Worm (Caenorhabditis elegans) whole organism, L1 larva: ENCODE results near the gene rpl-39.
A peak's percentile ranks its signal among the peaks of the same experiment; 100 is the strongest.

Experiments
- C04F5.9 ChIP-seq: sonication (generic microtip); optimal IDR thresholded peaks from 2 replicates; lab custom pipeline; 2016; ENCODE audit warnings: missing genetic modification characterization, missing compliant biosample characterization
- C34B4.2 ChIP-seq: sonication (generic microtip); optimal IDR thresholded peaks from 2 replicates; lab custom pipeline; 2017; ENCODE audit warnings: mild to moderate bottlenecking, missing genetic modification characterization, missing compliant biosample characterization
- F16B12.6 ChIP-seq: fragments of 150-350 bp; optimal IDR thresholded peaks from 2 replicates; lab custom pipeline; 2014; ENCODE audit warnings: missing biosample characterization, missing genetic modification characterization
- Y116A8C.19 ChIP-seq: sonication (generic microtip); optimal IDR thresholded peaks from 2 replicates; lab custom pipeline; 2016; ENCODE audit warnings: missing compliant biosample characterization, missing genetic modification characterization, borderline replicate concordance
- aha-1 ChIP-seq: fragments of 150-350 bp; optimal IDR thresholded peaks from 2 replicates; lab custom pipeline; 2014; ENCODE audit warnings: missing biosample characterization, missing genetic modification characterization
- alr-1 ChIP-seq: fragments of 200-800 bp; sonication (Bioruptor generic); optimal IDR thresholded peaks from 2 replicates; lab custom pipeline; 2018; ENCODE audit warnings: borderline replicate concordance, mild to moderate bottlenecking, missing genetic modification characterization, missing compliant biosample characterization
- aly-2 ChIP-seq: fragments of 150-350 bp; optimal IDR thresholded peaks from 2 replicates; lab custom pipeline; 2014; ENCODE audit warnings: missing biosample characterization, missing genetic modification characterization
- blmp-1 ChIP-seq: fragments of 150-350 bp; optimal IDR thresholded peaks from 2 replicates; lab custom pipeline; 2014; ENCODE audit warnings: missing biosample characterization, missing genetic modification characterization
- dpl-1 ChIP-seq, 3 experiments: fragments of 150-350 bp in 2 of 3; sonication (generic microtip) in 1 of 3; optimal IDR thresholded peaks; 2 replicates each; lab custom pipeline; 2014 to 2017; ENCODE audit warnings: missing biosample characterization in 3 of 3, missing genetic modification characterization in 3 of 3, missing genetic modification reagents in 3 of 3
- dsc-1 ChIP-seq: sonication (generic microtip); optimal IDR thresholded peaks from 2 replicates; lab custom pipeline; 2016; ENCODE audit warnings: mild to moderate bottlenecking, missing genetic modification characterization, missing compliant biosample characterization
- efl-3 ChIP-seq: fragments of 200-800 bp; sonication (Bioruptor generic); optimal IDR thresholded peaks from 2 replicates; lab custom pipeline; 2018; ENCODE audit warnings: mild to moderate bottlenecking, missing genetic modification characterization, missing compliant biosample characterization
- egl-27 ChIP-seq, 2 experiments: fragments of 150-350 bp in 1 of 2; sonication (generic microtip); optimal IDR thresholded peaks; 3 replicates each; lab custom pipeline; 2017 to 2018; ENCODE audit warnings: missing biosample characterization in 2 of 2, missing genetic modification characterization in 2 of 2, missing genetic modification reagents in 2 of 2
- fkh-10 ChIP-seq: sonication (generic microtip); optimal IDR thresholded peaks from 2 replicates; lab custom pipeline; 2017; ENCODE audit warnings: missing biosample characterization, missing genetic modification reagents, missing genetic modification characterization
- fkh-4 ChIP-seq: sonication (generic microtip); optimal IDR thresholded peaks from 2 replicates; lab custom pipeline; 2016; ENCODE audit warnings: missing compliant biosample characterization, missing genetic modification characterization, borderline replicate concordance
- fkh-8 ChIP-seq: sonication (generic microtip); optimal IDR thresholded peaks from 2 replicates; lab custom pipeline; 2016; ENCODE audit warnings: mild to moderate bottlenecking, missing genetic modification characterization, missing compliant biosample characterization
- fos-1 ChIP-seq: fragments of 150-350 bp; optimal IDR thresholded peaks from 2 replicates; lab custom pipeline; 2014; ENCODE audit warnings: missing biosample characterization, missing genetic modification characterization
- hlh-17 ChIP-seq: fragments of 200-800 bp; sonication (Bioruptor generic); optimal IDR thresholded peaks from 2 replicates; lab custom pipeline; 2018; ENCODE audit warnings: missing genetic modification characterization, mild to moderate bottlenecking, missing compliant biosample characterization, moderate library complexity, borderline replicate concordance
- hlh-4 ChIP-seq: sonication (generic microtip); optimal IDR thresholded peaks from 2 replicates; lab custom pipeline; 2016; ENCODE audit warnings: mild to moderate bottlenecking, missing genetic modification characterization, missing compliant biosample characterization
- irx-1 ChIP-seq: sonication (generic microtip); optimal IDR thresholded peaks from 2 replicates; lab custom pipeline; 2016; ENCODE audit warnings: missing genetic modification characterization, missing compliant biosample characterization
- isw-1 ChIP-seq: fragments of 200-800 bp; sonication (Bioruptor generic); IDR thresholded peaks from 2 replicates; pipeline ENCODE4 v1.3.6; 2022; ENCODE audit warnings: missing genetic modification characterization, missing compliant biosample characterization
- jun-1 ChIP-seq: fragments of 150-350 bp; optimal IDR thresholded peaks from 2 replicates; lab custom pipeline; 2014; ENCODE audit warnings: missing biosample characterization, missing genetic modification reagents, missing genetic modification characterization
- lin-13 ChIP-seq: fragments of 150-350 bp; optimal IDR thresholded peaks from 2 replicates; lab custom pipeline; 2014; ENCODE audit warnings: missing biosample characterization, missing genetic modification reagents, missing genetic modification characterization
- lin-14 ChIP-seq: fragments of 200-800 bp; sonication (Bioruptor generic); optimal IDR thresholded peaks from 2 replicates; lab custom pipeline; 2018; ENCODE audit warnings: mild to moderate bottlenecking, missing genetic modification characterization, moderate library complexity, missing compliant biosample characterization
- lin-15B ChIP-seq: fragments of 150-350 bp; sonication (generic microtip); optimal IDR thresholded peaks from 3 replicates; lab custom pipeline; 2014; ENCODE audit warnings: missing biosample characterization, missing genetic modification characterization
- lin-35 ChIP-seq, 2 experiments: fragments of 150-350 bp; optimal IDR thresholded peaks; 2 replicates each; lab custom pipeline; 2014; ENCODE audit warnings: missing biosample characterization in 2 of 2, missing genetic modification characterization in 2 of 2, missing genetic modification reagents in 2 of 2
- lir-3 ChIP-seq: sonication (generic microtip); optimal IDR thresholded peaks from 2 replicates; lab custom pipeline; 2016; ENCODE audit warnings: mild to moderate bottlenecking, missing genetic modification characterization, moderate library complexity, missing compliant biosample characterization; ENCODE audit not compliant: poor library complexity
- mdl-1 ChIP-seq, 2 experiments: fragments of 150-350 bp; optimal IDR thresholded peaks; 2 replicates each; lab custom pipeline; 2014 to 2017; ENCODE audit warnings: missing biosample characterization in 2 of 2, missing genetic modification characterization in 2 of 2, inconsistent platforms in 1 of 2
- mef-2 ChIP-seq: fragments of 150-350 bp; optimal IDR thresholded peaks from 2 replicates; lab custom pipeline; 2014; ENCODE audit warnings: missing biosample characterization, missing genetic modification characterization
- mep-1 ChIP-seq: fragments of 150-350 bp; optimal IDR thresholded peaks from 2 replicates; lab custom pipeline; 2014; ENCODE audit warnings: missing biosample characterization, missing genetic modification characterization
- nhr-11 ChIP-seq: fragments of 150-350 bp; optimal IDR thresholded peaks from 2 replicates; lab custom pipeline; 2014; ENCODE audit warnings: missing biosample characterization, missing genetic modification characterization
- nhr-12 ChIP-seq: sonication (generic microtip); optimal IDR thresholded peaks from 2 replicates; lab custom pipeline; 2017; ENCODE audit warnings: missing biosample characterization, missing genetic modification characterization
- nhr-19 ChIP-seq: fragments of 200-800 bp; sonication (Bioruptor generic); conservative IDR thresholded peaks from 2 replicates; pipeline ENCODE4 v1.3.6; 2022; ENCODE audit warnings: missing genetic modification characterization, missing compliant biosample characterization
- nhr-20 ChIP-seq: sonication (generic microtip); optimal IDR thresholded peaks from 2 replicates; lab custom pipeline; 2016; ENCODE audit warnings: mild to moderate bottlenecking, missing genetic modification characterization, missing compliant biosample characterization
- nhr-237 ChIP-seq: fragments of 150-350 bp; optimal IDR thresholded peaks from 2 replicates; lab custom pipeline; 2014; ENCODE audit warnings: missing biosample characterization, missing genetic modification characterization
- nhr-47 ChIP-seq: sonication (generic microtip); optimal IDR thresholded peaks from 2 replicates; lab custom pipeline; 2016; ENCODE audit warnings: mild to moderate bottlenecking, missing genetic modification characterization, moderate library complexity, missing compliant biosample characterization
- nhr-71 ChIP-seq: sonication (generic microtip); optimal IDR thresholded peaks from 2 replicates; lab custom pipeline; 2016; ENCODE audit warnings: mild to moderate bottlenecking, missing genetic modification characterization, moderate library complexity, missing compliant biosample characterization
- nhr-76 ChIP-seq: sonication (generic microtip); optimal IDR thresholded peaks from 2 replicates; lab custom pipeline; 2017; ENCODE audit warnings: missing biosample characterization, missing genetic modification characterization
- nhr-84 ChIP-seq: sonication (generic microtip); optimal IDR thresholded peaks from 2 replicates; lab custom pipeline; 2017; ENCODE audit warnings: missing biosample characterization, missing genetic modification characterization
- nhr-85 ChIP-seq: sonication (generic microtip); peaks from one replicate; lab custom pipeline; 2016; ENCODE audit warnings: missing genetic modification characterization, inconsistent platforms, missing compliant biosample characterization
- nhr-90 ChIP-seq: sonication (generic microtip); optimal IDR thresholded peaks from 2 replicates; lab custom pipeline; 2016; ENCODE audit warnings: mild to moderate bottlenecking, missing genetic modification characterization, missing compliant biosample characterization; ENCODE audit not compliant: poor library complexity
- pax-3 ChIP-seq: fragments of 200-800 bp; sonication (Bioruptor generic); optimal IDR thresholded peaks from 2 replicates; lab custom pipeline; 2018; ENCODE audit warnings: mild to moderate bottlenecking, missing genetic modification characterization, moderate library complexity, missing compliant biosample characterization
- rnt-1 ChIP-seq: sonication (generic microtip); optimal IDR thresholded peaks from 2 replicates; lab custom pipeline; 2016; ENCODE audit warnings: mild to moderate bottlenecking, missing genetic modification characterization, moderate library complexity, missing compliant biosample characterization
- snpc-4 ChIP-seq: fragments of 150-350 bp; optimal IDR thresholded peaks from 2 replicates; lab custom pipeline; 2014; ENCODE audit warnings: missing biosample characterization, missing genetic modification characterization
- snu-23 ChIP-seq: sonication (generic microtip); optimal IDR thresholded peaks from 2 replicates; lab custom pipeline; 2016; ENCODE audit warnings: missing genetic modification characterization, missing compliant biosample characterization
- sox-4 ChIP-seq: sonication (generic microtip); optimal IDR thresholded peaks from 2 replicates; lab custom pipeline; 2016; ENCODE audit warnings: missing genetic modification characterization, missing compliant biosample characterization
- sptf-1 ChIP-seq: fragments of 150-350 bp; optimal IDR thresholded peaks from 2 replicates; lab custom pipeline; 2014; ENCODE audit warnings: missing biosample characterization, missing genetic modification characterization
- swsn-7 ChIP-seq: sonication (generic microtip); optimal IDR thresholded peaks from 2 replicates; lab custom pipeline; 2016; ENCODE audit warnings: missing genetic modification characterization, missing compliant biosample characterization
- tbx-2 ChIP-seq: sonication (generic microtip); optimal IDR thresholded peaks from 2 replicates; lab custom pipeline; 2016; ENCODE audit warnings: missing genetic modification characterization, missing compliant biosample characterization
- unc-130 ChIP-seq: fragments of 150-350 bp; optimal IDR thresholded peaks from 2 replicates; lab custom pipeline; 2017; ENCODE audit warnings: missing biosample characterization, missing genetic modification characterization, inconsistent platforms
- unc-62 ChIP-seq: fragments of 150-350 bp; optimal IDR thresholded peaks from 2 replicates; lab custom pipeline; 2014; ENCODE audit warnings: missing biosample characterization, missing genetic modification reagents, missing genetic modification characterization
- unc-86 ChIP-seq: sonication (generic microtip); optimal IDR thresholded peaks from 2 replicates; lab custom pipeline; 2016; ENCODE audit warnings: missing genetic modification characterization, missing compliant biosample characterization
- xbp-1 ChIP-seq: sonication (generic microtip); optimal IDR thresholded peaks from 2 replicates; lab custom pipeline; 2016; ENCODE audit warnings: missing genetic modification characterization, missing compliant biosample characterization
- zag-1 ChIP-seq: fragments of 150-350 bp; optimal IDR thresholded peaks from 2 replicates; lab custom pipeline; 2014; ENCODE audit warnings: missing biosample characterization, missing genetic modification characterization
- ztf-4 ChIP-seq: fragments of 150-350 bp; optimal IDR thresholded peaks from 2 replicates; lab custom pipeline; 2014; ENCODE audit warnings: missing biosample characterization, missing genetic modification characterization

rpl-39 gene

DNA sequence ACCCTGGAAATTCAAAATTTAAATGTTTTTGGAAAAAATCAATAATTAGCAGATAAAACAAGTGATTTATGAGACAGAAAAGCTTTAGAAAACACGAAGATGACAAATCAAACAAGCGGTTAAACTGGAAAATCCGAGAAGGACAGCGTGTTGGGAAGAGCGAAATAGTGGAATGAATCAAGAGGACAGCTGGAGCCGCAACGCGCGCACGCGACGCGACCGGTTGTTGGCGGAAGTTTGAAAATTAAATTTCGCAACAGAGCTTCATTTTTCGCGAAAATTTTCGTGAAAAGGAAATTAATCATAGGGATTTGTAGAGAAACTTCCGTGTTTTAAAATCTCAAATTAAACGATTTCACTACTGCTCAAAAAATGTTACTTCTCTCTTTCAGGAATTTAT is 41.0 kb downstream of the rpl-39 start, which contains the start of gene clic-1:
Gene clic-1 (minus strand): TSS at position 3 of the 400 bp plus-strand sequence.
- TF ChIP-seq aha-1 (tag; lab: Kevin White, UChicago) (no peak), dpl-1 (GFP tag; optimal IDR thresholded peaks at IDR 0.05; lab: Kevin White, UChicago) (peak; percentile 92 to 95 (median 93)), dsc-1 (tag; lab: Kevin White, UChicago) (peak; percentile 44), fos-1 (peak; percentile 58), lin-35 (GFP tag; optimal IDR thresholded peaks at IDR 0.05; lab: Kevin White, UChicago) (peak; percentile 96 to 98), swsn-7 (peak; percentile 62), rnt-1 (tag; lab: Kevin White, UChicago) (peak; percentile 63), fkh-10 (peak; percentile 3), nhr-47 (tag; lab: Kevin White, UChicago) (peak; percentile 68), jun-1 (tag; lab: Kevin White, UChicago) (peak; percentile 63), Y116A8C.19 (no peak), snpc-4 (tag; lab: Kevin White, UChicago) (peak; percentile 38), C34B4.2 (no peak), tbx-2 (tag; lab: Kevin White, UChicago) (peak; percentile 65), blmp-1 (peak; percentile 60), egl-27 (tag; optimal IDR thresholded peaks at IDR 0.05; lab: Kevin White, UChicago) (no peak), aly-2 (peak; percentile 2), lin-14 (peak; percentile 70), ztf-4 (tag; lab: Kevin White, UChicago) (no peak), C04F5.9 (tag; lab: Kevin White, UChicago) (no peak), nhr-71 (peak; percentile 78), nhr-76 (tag; lab: Kevin White, UChicago) (no peak), pax-3 (tag; lab: Kevin White, UChicago) (no peak), zag-1 (tag; lab: Kevin White, UChicago) (no peak), nhr-11 (peak; percentile 4), nhr-90 (no peak), lir-3 (tag; lab: Kevin White, UChicago) (peak; percentile 18), nhr-19 (GFP tag; lab: Robert Waterston, UW) (peak; percentile 42), nhr-237 (tag; lab: Kevin White, UChicago) (no peak), hlh-4 (tag; lab: Kevin White, UChicago) (no peak), xbp-1 (peak; percentile 70), efl-3 (GFP tag; lab: Kevin White, UChicago) (no peak), isw-1 (GFP tag; lab: Robert Waterston, UW) (peak; percentile 56), sox-4 (tag; lab: Kevin White, UChicago) (no peak), mef-2 (tag; lab: Kevin White, UChicago) (no peak), unc-130 (tag; lab: Kevin White, UChicago) (peak; percentile 13), fkh-8 (peak; percentile 52), unc-86 (tag; lab: Kevin White, UChicago) (peak; percentile 58), nhr-12 (tag; lab: Kevin White, UChicago) (no peak), unc-62 (no peak), nhr-84 (tag; lab: Kevin White, UChicago) (no peak), nhr-20 (tag; lab: Kevin White, UChicago) (peak; percentile 57), lin-13 (GFP tag; lab: Kevin White, UChicago) (peak; percentile 9), fkh-4 (no peak), hlh-17 (no peak), sptf-1 (tag; lab: Kevin White, UChicago) (no peak), lin-15B (peak; percentile 43), irx-1 (peak; percentile 26), mdl-1 (tag; optimal IDR thresholded peaks at IDR 0.05; lab: Kevin White, UChicago) (peak in 1 of 2 experiments; percentile 67), snu-23 (GFP tag; lab: Kevin White, UChicago) (peak; percentile 74), F16B12.6 (tag; lab: Kevin White, UChicago) (peak; percentile 5), alr-1 (tag; lab: Kevin White, UChicago) (no peak), nhr-85 (tag; lab: Kevin White, UChicago) (peak; percentile 80), mep-1 (tag; lab: Kevin White, UChicago) (no peak)
